Worm (Caenorhabditis elegans): ENCODE measurements around the gene irld-7.
"Not testable (repeated sequence)": the region's sequence is repeated elsewhere in the genome, so short reads cannot be mapped to it uniquely, and the experiment has no call there.

ce11 chrIV:6598740-6599139 lies 8.6 kb downstream of the irld-7 start, which contains the start of gene nspb-5:
- TF ChIP-seq ham-2 (GFP tag; optimal IDR thresholded peaks at IDR 0.05); hlh-1 (tag; optimal IDR thresholded peaks at IDR 0.05); lin-13 (tag; optimal IDR thresholded peaks at IDR 0.05); drap-1 (GFP tag; optimal IDR thresholded peaks at IDR 0.05); snpc-4 (tag; optimal IDR thresholded peaks at IDR 0.05); elt-3 (tag; optimal IDR thresholded peaks at IDR 0.05); nhr-12 (tag; optimal IDR thresholded peaks at IDR 0.05); ztf-11 (tag; optimal IDR thresholded peaks at IDR 0.05); ceh-43 (GFP tag; optimal IDR thresholded peaks at IDR 0.05); unc-39 (tag; optimal IDR thresholded peaks at IDR 0.05); nhr-2 (tag; optimal IDR thresholded peaks at IDR 0.05): not testable (repeated sequence)
